Worm (Caenorhabditis elegans): ENCODE data around the gene gip-1.

- TF ChIP-seq pag-3 (tag; optimal IDR thresholded peaks at IDR 0.05; ENCODE audit: borderline replicate concordance) (no peak), sox-4 (tag; optimal IDR thresholded peaks at IDR 0.05) (no peak), ceh-18 (tag; optimal IDR thresholded peaks at IDR 0.05) (no peak), ahr-1 (tag; optimal IDR thresholded peaks at IDR 0.05) (no peak), ceh-6 (GFP tag; optimal IDR thresholded peaks at IDR 0.05) (no peak), Y22D7AL.16 (tag; optimal IDR thresholded peaks at IDR 0.05) (no peak), hlh-30 (tag; optimal IDR thresholded peaks at IDR 0.05; ENCODE audit: insufficient read depth) (no peak), npax-4 (tag; optimal IDR thresholded peaks at IDR 0.05) (no peak), ceh-34 (tag; optimal IDR thresholded peaks at IDR 0.05) (no peak), ama-1 (optimal IDR thresholded peaks at IDR 0.05) (no peak), dmd-4 (tag; optimal IDR thresholded peaks at IDR 0.05; ENCODE audit: borderline replicate concordance) (no peak), sox-2 (GFP tag; IDR thresholded peaks at IDR 0.05) (no peak)
Measured at ce11 chrIII:2362648-2363047, 15.3 kb downstream of the gip-1 start, which contains the start of gene srd-69.

Data from whole organism, late embryonic.